Fruit fly (Drosophila melanogaster) whole organism, wandering third instar larva: ENCODE measurements around the gene CecA2.

Experiments used
- Abd-B ChIP-seq: fragments of >200 bp; optimal IDR thresholded peaks from 2 replicates; lab custom pipeline; 2017; ENCODE audit warnings: missing biosample characterization, missing genetic modification characterization
- CG32264 ChIP-seq: fragments of 200-800 bp; sonication (Bioruptor generic); optimal IDR thresholded peaks from 2 replicates; lab custom pipeline; 2016; ENCODE audit warnings: missing biosample characterization, missing genetic modification characterization
- CG9705 ChIP-seq: fragments of 200-800 bp; sonication (Bioruptor generic); optimal IDR thresholded peaks from 2 replicates; lab custom pipeline; 2018; ENCODE audit warnings: missing biosample characterization, mild to moderate bottlenecking, missing genetic modification characterization
- CrebA ChIP-seq: fragments of 200-800 bp; sonication (Bioruptor generic); optimal IDR thresholded peaks from 2 replicates; lab custom pipeline; 2016; ENCODE audit warnings: missing biosample characterization, mild to moderate bottlenecking, missing genetic modification characterization, borderline replicate concordance
- Dfd ChIP-seq: fragments of >200 bp; optimal IDR thresholded peaks from 2 replicates; lab custom pipeline; 2017; ENCODE audit warnings: missing biosample characterization, missing genetic modification characterization
- Dif ChIP-seq: fragments of 200-275, 200-300 bp; sonication (Bioruptor generic); optimal IDR thresholded peaks from 2 replicates; lab custom pipeline; 2018; ENCODE audit warnings: missing biosample characterization, missing genetic modification characterization; ENCODE audit not compliant: partially characterized antibody
- GATAd ChIP-seq: sonication (Bioruptor generic); optimal IDR thresholded peaks from 2 replicates; lab custom pipeline; 2016; ENCODE audit warnings: missing biosample characterization, missing genetic modification characterization
- HLH106 ChIP-seq: fragments of 200-800 bp; optimal IDR thresholded peaks from 3 replicates; lab custom pipeline; 2019; ENCODE audit warnings: missing biosample characterization, mild to moderate bottlenecking, missing genetic modification characterization, moderate library complexity
- Hnf4 ChIP-seq: fragments of 200-800 bp; sonication (Bioruptor generic); optimal IDR thresholded peaks from 2 replicates; lab custom pipeline; 2016; ENCODE audit warnings: missing biosample characterization, mild to moderate bottlenecking, missing genetic modification characterization
- Hr78 ChIP-seq: fragments of >200 bp; optimal IDR thresholded peaks from 2 replicates; lab custom pipeline; 2017; ENCODE audit warnings: missing biosample characterization, missing genetic modification characterization
- Hr83 ChIP-seq: fragments of 200-300 bp; sonication (Bioruptor generic); optimal IDR thresholded peaks from 2 replicates; lab custom pipeline; 2016; ENCODE audit warnings: missing biosample characterization, mild to moderate bottlenecking, missing genetic modification characterization, moderate library complexity; ENCODE audit not compliant: poor library complexity, severe bottlenecking
- Jra ChIP-seq: sonication (Bioruptor generic); optimal IDR thresholded peaks from 2 replicates; lab custom pipeline; 2016; ENCODE audit warnings: missing biosample characterization, missing genetic modification characterization
- Mio ChIP-seq: sonication (Bioruptor generic); optimal IDR thresholded peaks from 2 replicates; lab custom pipeline; 2016; ENCODE audit warnings: missing biosample characterization, missing genetic modification characterization
- Myc ChIP-seq: fragments of >200 bp; optimal IDR thresholded peaks from 2 replicates; lab custom pipeline; 2017
- N ChIP-seq: fragments of >200 bp; optimal IDR thresholded peaks from 2 replicates; lab custom pipeline; 2018; ENCODE audit warnings: missing biosample characterization, missing external identifiers, missing genetic modification characterization
- OdsH ChIP-seq: fragments of 200-800 bp; sonication (Bioruptor generic); optimal IDR thresholded peaks from 2 replicates; lab custom pipeline; 2016; ENCODE audit warnings: missing biosample characterization, mild to moderate bottlenecking, missing genetic modification characterization
- Rel ChIP-seq, 2 experiments: fragments of 200-800 bp; sonication (Bioruptor generic) in 1 of 2; optimal IDR thresholded peaks; 2 replicates in 1 of 2; 3 replicates in 1 of 2; lab custom pipeline; 2016 to 2019; ENCODE audit warnings: mild to moderate bottlenecking in 2 of 2, missing biosample characterization in 2 of 2, missing genetic modification characterization in 2 of 2, moderate library complexity in 1 of 2
- Sp1 ChIP-seq: fragments of 200-800 bp; sonication (Bioruptor generic); optimal IDR thresholded peaks from 3 replicates; lab custom pipeline; 2019; ENCODE audit warnings: missing biosample characterization, mild to moderate bottlenecking, missing genetic modification characterization, moderate library complexity
- Vsx2 ChIP-seq: fragments of 200-300, 225-300 bp; sonication (Bioruptor generic); optimal IDR thresholded peaks from 2 replicates; lab custom pipeline; 2018; ENCODE audit warnings: missing biosample characterization, missing genetic modification characterization; ENCODE audit not compliant: partially characterized antibody
- br ChIP-seq: fragments of 200-800 bp; sonication (Bioruptor generic); optimal IDR thresholded peaks from 2 replicates; lab custom pipeline; 2016; ENCODE audit warnings: missing biosample characterization, missing genetic modification characterization
- brk ChIP-seq: fragments of 200-800 bp; sonication (Bioruptor generic); optimal IDR thresholded peaks from 2 replicates; lab custom pipeline; 2016; ENCODE audit warnings: missing biosample characterization, mild to moderate bottlenecking, missing genetic modification characterization
- dl ChIP-seq, 2 experiments: fragments of 175-275, 200-275 bp in 1 of 2; fragments of 200-275 bp in 1 of 2; sonication (Bioruptor generic); optimal IDR thresholded peaks; lab custom pipeline; 2018; ENCODE audit warnings: mild to moderate bottlenecking in 2 of 2, missing biosample characterization in 2 of 2, missing genetic modification characterization in 2 of 2, moderate library complexity in 2 of 2; ENCODE audit not compliant: partially characterized antibody in 2 of 2, insufficient read depth in 1 of 2
- dmrt93B ChIP-seq: fragments of 200-800 bp; sonication (Bioruptor generic); optimal IDR thresholded peaks from 2 replicates; lab custom pipeline; 2018; ENCODE audit warnings: missing biosample characterization, mild to moderate bottlenecking, missing genetic modification characterization
- dsf ChIP-seq: sonication (Bioruptor generic); optimal IDR thresholded peaks from 2 replicates; lab custom pipeline; 2016; ENCODE audit warnings: missing biosample characterization, missing genetic modification characterization, borderline replicate concordance
- ey ChIP-seq: fragments of 200-800 bp; sonication (Bioruptor generic); optimal IDR thresholded peaks from 2 replicates; lab custom pipeline; 2016; ENCODE audit warnings: missing biosample characterization, missing genetic modification characterization
- fru ChIP-seq: fragments of 200-800 bp; sonication (Bioruptor generic); optimal IDR thresholded peaks from 3 replicates; lab custom pipeline; 2016; ENCODE audit warnings: missing biosample characterization, mild to moderate bottlenecking, missing genetic modification characterization
- h ChIP-seq: fragments of 200-800 bp; sonication (Bioruptor generic); optimal IDR thresholded peaks from 3 replicates; lab custom pipeline; 2016; ENCODE audit warnings: missing biosample characterization, mild to moderate bottlenecking, missing genetic modification characterization
- jim ChIP-seq: fragments of 175-275, 200-325 bp; sonication (Bioruptor generic); optimal IDR thresholded peaks from 2 replicates; lab custom pipeline; 2016; ENCODE audit warnings: missing biosample characterization, mild to moderate bottlenecking, missing genetic modification characterization
- lola ChIP-seq: fragments of >200 bp; optimal IDR thresholded peaks from 2 replicates; lab custom pipeline; 2017; ENCODE audit warnings: missing biosample characterization, missing genetic modification characterization
- pan ChIP-seq: fragments of >200 bp; optimal IDR thresholded peaks from 2 replicates; lab custom pipeline; 2017
- psq ChIP-seq: fragments of 200-800 bp; sonication (Bioruptor generic); optimal IDR thresholded peaks from 3 replicates; lab custom pipeline; 2017; ENCODE audit warnings: missing biosample characterization, mild to moderate bottlenecking, missing genetic modification characterization, moderate library complexity
- rgr ChIP-seq: fragments of 200-800 bp; sonication (Bioruptor generic); optimal IDR thresholded peaks from 3 replicates; lab custom pipeline; 2016; ENCODE audit warnings: missing biosample characterization, mild to moderate bottlenecking, missing genetic modification characterization
- sv ChIP-seq: fragments of 200-800 bp; sonication (Bioruptor generic); optimal IDR thresholded peaks from 3 replicates; lab custom pipeline; 2016; ENCODE audit warnings: missing biosample characterization, missing genetic modification characterization
- tai ChIP-seq: sonication (Bioruptor generic); optimal IDR thresholded peaks from 2 replicates; lab custom pipeline; 2016; ENCODE audit warnings: missing biosample characterization, missing genetic modification characterization
- woc ChIP-seq: sonication (Bioruptor generic); optimal IDR thresholded peaks from 2 replicates; lab custom pipeline; 2016; ENCODE audit warnings: missing biosample characterization, mild to moderate bottlenecking, missing genetic modification characterization

CecA2 gene

DNA sequence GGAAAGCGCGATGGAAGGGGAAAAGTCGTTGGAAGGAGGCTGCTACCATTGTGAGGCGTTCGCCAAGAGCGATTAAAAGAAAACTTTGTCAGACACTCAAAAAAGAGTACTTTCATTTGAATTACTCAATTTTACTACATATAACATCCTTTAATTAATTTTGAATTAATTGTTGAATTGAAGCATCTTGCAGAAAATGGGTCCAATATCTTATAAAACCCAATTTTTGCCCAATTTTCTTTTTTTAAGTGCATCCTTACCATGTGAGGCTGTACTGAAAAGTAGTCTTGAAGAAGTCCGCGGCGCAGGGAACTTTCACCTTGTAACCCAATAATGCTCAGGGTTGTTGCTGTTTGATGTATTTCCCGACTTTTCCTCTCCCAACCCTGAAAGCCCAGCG, 23.3 kb downstream of the CecA2 start:
- TF ChIP-seq Myc (lab: Kevin White, UChicago) (no peak), Hr78 (GFP tag; lab: Kevin White, UChicago) (no peak), lola (GFP tag; lab: Kevin White, UChicago) (no peak), Dfd (GFP tag; lab: Kevin White, UChicago) (no peak), br (GFP tag; lab: Kevin White, UChicago) (no peak), sv (no peak), rgr (GFP tag; lab: Kevin White, UChicago) (no peak), CG9705 (GFP tag; lab: Kevin White, UChicago) (no peak), woc (GFP tag; lab: Kevin White, UChicago) (no peak), Sp1 (no peak), h (GFP tag; lab: Kevin White, UChicago) (no peak), dl (GFP tag; optimal IDR thresholded peaks at IDR 0.05; lab: Kevin White, UChicago; ENCODE audit: insufficient read depth in 1 of 2, partially characterized antibody in 2 of 2) (no peak), pan (no peak), jim (GFP tag; lab: Kevin White, UChicago) (no peak), GATAd (no peak), Jra (GFP tag; lab: Kevin White, UChicago) (no peak), psq (GFP tag; lab: Kevin White, UChicago) (no peak), Mio (no peak)

DNA sequence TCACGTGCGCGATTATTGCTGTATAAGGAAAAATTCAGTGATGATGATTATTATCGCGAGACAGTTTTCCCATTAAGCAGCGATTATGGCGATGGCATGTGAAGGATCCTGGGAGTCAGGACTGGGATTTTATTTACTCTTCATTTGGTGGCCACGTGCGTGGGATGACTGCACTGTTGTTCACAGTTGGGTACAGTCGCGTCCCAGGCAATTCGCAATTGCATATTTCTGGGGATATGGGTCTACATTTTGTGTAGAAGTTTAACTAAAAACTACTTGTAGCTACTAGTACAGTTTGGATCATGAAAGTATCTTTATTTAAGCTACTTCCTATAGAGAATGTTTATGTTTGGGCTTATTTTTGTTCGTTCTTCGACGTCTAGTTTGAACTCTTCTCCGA, 25.0 kb downstream of the CecA2 start:
- TF ChIP-seq Myc (lab: Kevin White, UChicago) = peak; percentile 44
- no peak for TF ChIP-seq Abd-B (GFP tag; lab: Kevin White, UChicago)
- TF ChIP-seq, all 38 proteins: peak for 1

DNA sequence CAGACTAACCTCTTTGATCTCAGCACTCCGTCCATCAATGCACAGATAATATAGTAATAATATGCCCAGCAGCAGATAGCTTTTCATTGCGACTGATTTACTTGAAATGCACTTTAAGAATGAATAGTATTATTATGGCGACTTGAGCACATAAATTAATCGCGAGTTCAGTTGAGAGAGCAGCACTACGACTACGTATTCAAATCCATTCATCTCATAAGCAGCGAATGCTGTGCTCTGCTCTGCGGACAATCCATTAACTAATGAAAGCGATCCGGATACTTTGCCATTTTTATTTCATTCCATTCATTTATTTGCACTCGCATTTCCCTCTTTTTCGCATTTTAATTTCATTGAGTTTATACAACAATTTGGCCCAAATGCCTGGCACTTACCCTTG, 25.7 kb downstream of the CecA2 start, which contains the start of gene CG43448:
TSS of gene CG43448 (minus strand) at position 101 of the 400 bp plus-strand sequence.
- TF ChIP-seq fru = no peak
- no peak for TF ChIP-seq tai (GFP tag; lab: Kevin White, UChicago)
- TF ChIP-seq Jra (GFP tag; lab: Kevin White, UChicago) = no peak
- TF ChIP-seq Abd-B (GFP tag; lab: Kevin White, UChicago) = no peak
- TF ChIP-seq N (GFP tag; lab: Kevin White, UChicago) = no peak
- TF ChIP-seq Dif (GFP tag; lab: Kevin White, UChicago) = no peak
- no peak for TF ChIP-seq Sp1
- no peak for TF ChIP-seq dl (GFP tag; optimal IDR thresholded peaks at IDR 0.05; lab: Kevin White, UChicago; ENCODE audit: insufficient read depth in 1 of 2, partially characterized antibody in 2 of 2)
- TF ChIP-seq jim (GFP tag; lab: Kevin White, UChicago) = no peak
- no peak for TF ChIP-seq lola (GFP tag; lab: Kevin White, UChicago)
- no peak for TF ChIP-seq pan
- TF ChIP-seq CG9705 (GFP tag; lab: Kevin White, UChicago) = no peak
- TF ChIP-seq dmrt93B (GFP tag; lab: Kevin White, UChicago) = no peak
- TF ChIP-seq dsf (GFP tag; lab: Kevin White, UChicago) = no peak
- TF ChIP-seq Vsx2 (GFP tag; lab: Kevin White, UChicago) = no peak
- TF ChIP-seq, all 38 proteins: peak for 0

DNA sequence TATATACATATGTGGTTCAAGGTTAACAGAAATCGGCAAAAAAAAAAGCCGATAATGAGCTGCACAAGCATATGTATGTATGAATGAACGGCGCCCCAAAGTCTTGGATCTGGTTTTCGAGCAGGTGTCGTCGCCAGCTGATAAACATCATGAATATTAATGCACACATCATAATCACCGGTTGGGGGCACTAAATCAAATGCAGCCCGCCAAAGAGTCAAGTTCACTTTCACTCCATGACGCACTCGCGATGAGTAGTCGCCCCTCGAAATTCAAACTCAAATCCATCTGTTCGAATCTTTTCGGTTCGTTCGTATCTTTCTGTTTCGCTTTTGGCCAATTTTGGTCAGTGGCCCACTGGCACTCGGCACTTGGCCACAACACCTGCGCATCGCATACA, 28.3 kb downstream of the CecA2 start:
- TF ChIP-seq dl (GFP tag; optimal IDR thresholded peaks at IDR 0.05; lab: Kevin White, UChicago; ENCODE audit: insufficient read depth in 1 of 2, partially characterized antibody in 2 of 2) = no peak
- TF ChIP-seq ey (GFP tag; lab: Kevin White, UChicago) = no peak
- no peak for TF ChIP-seq h (GFP tag; lab: Kevin White, UChicago)
- no peak for TF ChIP-seq Abd-B (GFP tag; lab: Kevin White, UChicago)
- no peak for TF ChIP-seq Hnf4
- TF ChIP-seq Dfd (GFP tag; lab: Kevin White, UChicago) = no peak
- TF ChIP-seq CG32264 (GFP tag; lab: Kevin White, UChicago) = no peak
- TF ChIP-seq pan = no peak
- TF ChIP-seq Sp1 = no peak
- no peak for TF ChIP-seq tai (GFP tag; lab: Kevin White, UChicago)
- no peak for TF ChIP-seq Hr78 (GFP tag; lab: Kevin White, UChicago)
- no peak for TF ChIP-seq psq (GFP tag; lab: Kevin White, UChicago)
- no peak for TF ChIP-seq Myc (lab: Kevin White, UChicago)
- no peak for TF ChIP-seq Mio
- no peak for TF ChIP-seq jim (GFP tag; lab: Kevin White, UChicago)
- no peak for TF ChIP-seq GATAd

DNA sequence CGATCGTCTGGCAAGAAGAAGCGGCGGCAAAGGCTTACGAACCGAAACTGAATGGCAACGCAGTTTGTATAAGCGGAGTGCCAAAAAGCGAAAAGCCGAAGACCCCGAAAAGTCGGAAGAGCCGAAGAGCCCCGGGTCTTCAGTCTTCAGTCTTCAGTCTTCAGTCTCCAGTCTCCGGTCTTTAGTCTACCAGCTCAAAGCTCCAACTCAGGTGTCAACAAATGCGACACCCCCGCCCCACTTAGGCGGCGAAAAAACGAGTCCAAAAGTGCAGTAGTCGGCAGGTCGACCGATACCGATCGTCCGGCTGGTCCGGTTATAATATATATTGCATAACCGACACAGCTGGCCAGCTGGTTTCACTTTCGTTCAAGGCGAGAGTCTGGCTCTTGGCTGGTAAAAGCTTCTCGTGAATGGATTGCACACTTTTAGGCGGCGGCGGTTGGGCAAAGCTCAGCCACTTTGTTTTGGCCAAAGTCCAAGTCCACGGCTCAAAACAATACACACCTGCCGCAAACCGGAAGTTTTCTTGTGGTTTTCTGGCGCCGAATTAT, 31.4 kb downstream of the CecA2 start, which contains the start of gene CG9737:
TSS of gene CG9737 (minus strand) at position 51 of the 554 bp plus-strand sequence.
- TF ChIP-seq CG32264 (GFP tag; lab: Kevin White, UChicago) = no peak
- TF ChIP-seq br (GFP tag; lab: Kevin White, UChicago) = no peak
- TF ChIP-seq lola (GFP tag; lab: Kevin White, UChicago) = no peak
- TF ChIP-seq OdsH (GFP tag; lab: Kevin White, UChicago) = no peak
- TF ChIP-seq HLH106 (tag; lab: Kevin White, UChicago) = peak; percentile 3
- no peak for TF ChIP-seq woc (GFP tag; lab: Kevin White, UChicago)
- TF ChIP-seq tai (GFP tag; lab: Kevin White, UChicago) = no peak
- peak; percentile 36 for TF ChIP-seq Myc (lab: Kevin White, UChicago)
- TF ChIP-seq Jra (GFP tag; lab: Kevin White, UChicago) = no peak
- no peak for TF ChIP-seq sv
- no peak for TF ChIP-seq Hr83 (GFP tag; lab: Kevin White, UChicago)
- TF ChIP-seq psq (GFP tag; lab: Kevin White, UChicago) = no peak
- TF ChIP-seq h (GFP tag; lab: Kevin White, UChicago) = no peak
- TF ChIP-seq Hnf4 = peak; percentile 96
- no peak for TF ChIP-seq brk (GFP tag; lab: Kevin White, UChicago)
- TF ChIP-seq CrebA = no peak
- TF ChIP-seq N (GFP tag; lab: Kevin White, UChicago) = no peak
- peak; percentile 9 for TF ChIP-seq Dif (GFP tag; lab: Kevin White, UChicago)
- no peak for TF ChIP-seq Rel (GFP tag; optimal IDR thresholded peaks at IDR 0.05; lab: Kevin White, UChicago)
- peak; percentile 36 for TF ChIP-seq Rel (tag; optimal IDR thresholded peaks at IDR 0.05; lab: Kevin White, UChicago)
- peak; percentile 53 for TF ChIP-seq Sp1
